2 worm cellular contexts compared by ENCODE assay signal in the genomic region with DNA sequence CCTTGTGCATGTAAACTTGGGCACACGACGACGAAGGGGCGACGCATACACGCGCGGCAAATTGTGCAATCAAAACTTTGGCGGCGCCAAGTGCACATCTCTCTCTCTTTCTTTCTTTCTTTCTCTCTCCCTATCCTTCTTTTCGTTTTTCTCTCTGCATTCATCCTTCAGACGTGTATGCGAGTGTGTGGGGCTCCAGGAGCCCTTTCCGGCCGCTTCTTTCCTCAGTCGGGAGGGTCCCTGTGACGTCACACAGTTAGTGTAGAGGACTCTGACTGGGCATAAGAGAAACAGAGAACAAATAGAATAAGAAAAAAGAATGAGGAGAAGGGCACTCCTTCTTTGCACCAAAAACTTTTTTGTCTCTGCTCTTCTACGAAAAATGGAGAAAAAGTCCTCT.
A peak's percentile ranks its signal among the peaks of the same experiment; 100 is the strongest.
TF ChIP-seq lines count a peak whose summit lies in the region.

No protein-coding gene starts in this region.

TF ChIP-seq in whole organism, L1 larva, 84 proteins besides CTCF, POLR2A, EP300 and RAD21 (continued from another document):
- TF ChIP-seq mab-9 (GFP tag; IDR thresholded peaks at IDR 0.05; lab: Robert Waterston, UW) (0 out of 2 replicates have a peak, but pooled peaks have one; percentile 31), skn-1 (tag; optimal IDR thresholded peaks at IDR 0.05; lab: Kevin White, UChicago) (no peak), zag-1 (tag; optimal IDR thresholded peaks at IDR 0.05; lab: Kevin White, UChicago) (no peak), ceh-90 (tag; optimal IDR thresholded peaks at IDR 0.05; lab: Kevin White, UChicago) (no peak), unc-130 (tag; optimal IDR thresholded peaks at IDR 0.05; lab: Kevin White, UChicago) (no peak), jun-1 (tag; optimal IDR thresholded peaks at IDR 0.05; lab: Kevin White, UChicago) (peak; percentile 3), hlh-4 (tag; optimal IDR thresholded peaks at IDR 0.05; lab: Kevin White, UChicago) (no peak), nhr-20 (tag; optimal IDR thresholded peaks at IDR 0.05; lab: Kevin White, UChicago) (peak; percentile 22), rnt-1 (tag; optimal IDR thresholded peaks at IDR 0.05; lab: Kevin White, UChicago) (peak; percentile 71), pag-3 (tag; optimal IDR thresholded peaks at IDR 0.05; lab: Kevin White, UChicago; ENCODE audit: borderline replicate concordance, insufficient read depth) (no peak), elt-3 (tag; optimal IDR thresholded peaks at IDR 0.05; lab: Kevin White, UChicago) (no peak), tlp-1 (tag; optimal IDR thresholded peaks at IDR 0.05; lab: Kevin White, UChicago) (no peak), nhr-47 (tag; optimal IDR thresholded peaks at IDR 0.05; lab: Kevin White, UChicago) (peak; percentile 69), dpl-1 (GFP tag; optimal IDR thresholded peaks at IDR 0.05; lab: Kevin White, UChicago) (peak in 2 of 3 experiments; percentile 17 to 29), blmp-1 (tag; optimal IDR thresholded peaks at IDR 0.05; lab: Kevin White, UChicago) (no peak), vab-15 (tag; optimal IDR thresholded peaks at IDR 0.05; lab: Kevin White, UChicago) (no peak), irx-1 (tag; optimal IDR thresholded peaks at IDR 0.05; lab: Kevin White, UChicago) (peak; percentile 57), pax-3 (tag; optimal IDR thresholded peaks at IDR 0.05; lab: Kevin White, UChicago) (no peak), nhr-77 (tag; optimal IDR thresholded peaks at IDR 0.05; lab: Kevin White, UChicago) (no peak), C16A3.4 (tag; optimal IDR thresholded peaks at IDR 0.05; lab: Kevin White, UChicago) (no peak), ceh-8 (GFP tag; optimal IDR thresholded peaks at IDR 0.05; lab: Kevin White, UChicago) (peak; percentile 55), snu-23 (GFP tag; optimal IDR thresholded peaks at IDR 0.05; lab: Kevin White, UChicago) (peak; percentile 71), C34B4.2 (tag; optimal IDR thresholded peaks at IDR 0.05; lab: Kevin White, UChicago) (no peak), nhr-71 (tag; optimal IDR thresholded peaks at IDR 0.05; lab: Kevin White, UChicago) (peak; percentile 89), ceh-63 (GFP tag; optimal IDR thresholded peaks at IDR 0.05; lab: Kevin White, UChicago) (no peak), isw-1 (GFP tag; IDR thresholded peaks at IDR 0.05; lab: Robert Waterston, UW) (peak; percentile 47; the same call in 1 of the 2 replicates)

TF ChIP-seq in whole organism, young adult, 124 proteins besides CTCF, POLR2A, EP300 and RAD21 (continued from another document):
- TF ChIP-seq snpc-4 (GFP tag; optimal IDR thresholded peaks at IDR 0.05; lab: Kevin White, UChicago) (peak; percentile 25), snpc-4 (tag; optimal IDR thresholded peaks at IDR 0.05; lab: Kevin White, UChicago) (no peak), rec-8 (tag; optimal IDR thresholded peaks at IDR 0.05; lab: Kevin White, UChicago) (no peak), F39B2.1 (GFP tag; IDR thresholded peaks at IDR 0.05; lab: Robert Waterston, UW) (no peak), snpc-1.1 (tag; optimal IDR thresholded peaks at IDR 0.05; lab: Kevin White, UChicago; ENCODE audit: insufficient read depth) (no peak), rpc-1 (optimal IDR thresholded peaks at IDR 0.05; lab: Kevin White, UChicago) (no peak), rpc-1 (tag; optimal IDR thresholded peaks at IDR 0.05; lab: Kevin White, UChicago) (no peak), bed-1 (GFP tag; IDR thresholded peaks at IDR 0.05; lab: Robert Waterston, UW) (0 out of 2 replicates have a peak, but pooled peaks have one; percentile 27)
TF ChIP-seq in whole organism, young adult: peak in this region for 16.
